Fruit fly (Drosophila melanogaster): ENCODE data around the gene CG45491.

Gene CG45491

dm6 chrX:19889128-19889756 lies 49.6 kb downstream of the CG45491 start (continued):
- TF ChIP-seq CG7987 (GFP tag; optimal IDR thresholded peaks at IDR 0.05): peak; percentile 67
- no peak for TF ChIP-seq tna (GFP tag; IDR thresholded peaks at IDR 0.05; ENCODE audit: partially characterized antibody)
- TF ChIP-seq Chrac-16 (GFP tag; optimal IDR thresholded peaks at IDR 0.05): peak; percentile 89
- TF ChIP-seq Gsc (GFP tag; IDR thresholded peaks at IDR 0.05): no peak; the same call in 1 of the 2 replicates
- TF ChIP-seq CG10274 (GFP tag; optimal IDR thresholded peaks at IDR 0.05): peak; percentile 49
- TF ChIP-seq CG31224 (GFP tag; IDR thresholded peaks at IDR 0.05): peak; percentile 73
- TF ChIP-seq CG10979 (tag; optimal IDR thresholded peaks at IDR 0.05): peak; percentile 84
- peak; percentile 77 for TF ChIP-seq CG12744 (GFP tag; optimal IDR thresholded peaks at IDR 0.05)
- peak; percentile 48 for TF ChIP-seq nau (GFP tag; optimal IDR thresholded peaks at IDR 0.05)
- TF ChIP-seq Sry-β (GFP tag; optimal IDR thresholded peaks at IDR 0.05): no peak
- TF ChIP-seq CG6813 (GFP tag; optimal IDR thresholded peaks at IDR 0.05): peak; percentile 79
- TF ChIP-seq Bgb (GFP tag; IDR thresholded peaks at IDR 0.05; ENCODE audit: partially characterized antibody): no peak
- peak; percentile 76 for TF ChIP-seq ac (GFP tag; optimal IDR thresholded peaks at IDR 0.05)
- TF ChIP-seq nerfin-1 (tag; optimal IDR thresholded peaks at IDR 0.05): peak; percentile 61
- TF ChIP-seq Hr78 (GFP tag; optimal IDR thresholded peaks at IDR 0.05): no peak
- peak; percentile 42 for TF ChIP-seq CG18011 (GFP tag; optimal IDR thresholded peaks at IDR 0.05)
- TF ChIP-seq Neu2 (GFP tag; optimal IDR thresholded peaks at IDR 0.05; ENCODE audit: borderline replicate concordance): peak; percentile 78
- TF ChIP-seq CG2202 (tag; optimal IDR thresholded peaks at IDR 0.05): peak; percentile 75
- peak; percentile 68 for TF ChIP-seq sima (GFP tag; optimal IDR thresholded peaks at IDR 0.05)
- TF ChIP-seq CG5245 (GFP tag; optimal IDR thresholded peaks at IDR 0.05): peak; percentile 63
- peak; percentile 88 to 93 for TF ChIP-seq dpn (GFP tag; optimal IDR thresholded peaks at IDR 0.05)
- TF ChIP-seq Med (GFP tag): peak; percentile 98
- TF ChIP-seq CG11695 (GFP tag; IDR thresholded peaks at IDR 0.05): peak; percentile 55; the same call in 1 of the 3 replicates
- TF ChIP-seq Deaf1 (tag; optimal IDR thresholded peaks at IDR 0.05): peak; percentile 61
- no peak for TF ChIP-seq CG42726 (GFP tag; IDR thresholded peaks at IDR 0.05; ENCODE audit: partially characterized antibody)
- peak; percentile 79 for TF ChIP-seq oc (tag; optimal IDR thresholded peaks at IDR 0.05)
- TF ChIP-seq CG14050 (GFP tag; IDR thresholded peaks at IDR 0.05): peak; percentile 68
- TF ChIP-seq Awh (GFP tag; IDR thresholded peaks at IDR 0.05): peak; percentile 79
- TF ChIP-seq grn (GFP tag; optimal IDR thresholded peaks at IDR 0.05): no peak
- peak; percentile 8 for TF ChIP-seq fd64A (GFP tag; optimal IDR thresholded peaks at IDR 0.05)
- TF ChIP-seq CG17912 (GFP tag; optimal IDR thresholded peaks at IDR 0.05): peak; percentile 52
- peak; percentile 88 for TF ChIP-seq Hmr (GFP tag; optimal IDR thresholded peaks at IDR 0.05)
- TF ChIP-seq NK7.1 (GFP tag; optimal IDR thresholded peaks at IDR 0.05): peak; percentile 69
- TF ChIP-seq tin (GFP tag; optimal IDR thresholded peaks at IDR 0.05): peak; percentile 80
- peak; percentile 71 for TF ChIP-seq CG4707 (GFP tag; optimal IDR thresholded peaks at IDR 0.05)
- TF ChIP-seq Dll (GFP tag; IDR thresholded peaks at IDR 0.05; ENCODE audit: partially characterized antibody): no peak
- peak; percentile 93 for TF ChIP-seq CG12769 (tag; optimal IDR thresholded peaks at IDR 0.05)
- TF ChIP-seq CG12942 (GFP tag; optimal IDR thresholded peaks at IDR 0.05): peak; percentile 80
- peak; percentile 64 for TF ChIP-seq eyg (GFP tag; optimal IDR thresholded peaks at IDR 0.05)
- peak; percentile 70; the same call in 1 of the 2 replicates for TF ChIP-seq CG32767 (GFP tag; IDR thresholded peaks at IDR 0.05)
- peak; percentile 87 for TF ChIP-seq pho (GFP tag; optimal IDR thresholded peaks at IDR 0.05)
- TF ChIP-seq CG18764 (GFP tag; optimal IDR thresholded peaks at IDR 0.05): peak; percentile 52
- peak; percentile 70 for TF ChIP-seq Hand (GFP tag; optimal IDR thresholded peaks at IDR 0.05)
- no peak for TF ChIP-seq sna (GFP tag; IDR thresholded peaks at IDR 0.05; ENCODE audit: partially characterized antibody)
- peak; percentile 46; the same call in 1 of the 2 replicates for TF ChIP-seq CG17612 (GFP tag; IDR thresholded peaks at IDR 0.05)
- no peak for TF ChIP-seq CG6791 (GFP tag; IDR thresholded peaks at IDR 0.05; ENCODE audit: partially characterized antibody)
- peak; percentile 46 for TF ChIP-seq CG11723 (GFP tag; optimal IDR thresholded peaks at IDR 0.05)
- TF ChIP-seq MBD-R2 (GFP tag; IDR thresholded peaks at IDR 0.05): peak; percentile 51; the same call in 1 of the 2 replicates
